Fruit fly (Drosophila melanogaster) whole organism, embryonic: Measurements from ENCODE around the gene pod1.

Experiments used
- Abd-B ChIP-seq: fragments of 200-800 bp; sonication (Bioruptor generic); optimal IDR thresholded peaks from 2 replicates; lab custom pipeline; 2018; ENCODE audit warnings: missing biosample characterization, mild to moderate bottlenecking, missing genetic modification characterization, moderate library complexity
- Antp ChIP-seq: fragments of 200-800 bp; sonication (Bioruptor generic); optimal IDR thresholded peaks from 3 replicates; lab custom pipeline; 2016; ENCODE audit warnings: missing biosample characterization, missing genetic modification characterization
- Atf-2 ChIP-seq: fragments of 200-800 bp; sonication (Bioruptor generic); optimal IDR thresholded peaks from 2 replicates; lab custom pipeline; 2016; ENCODE audit warnings: missing biosample characterization, missing genetic modification characterization
- Blimp-1 ChIP-seq: fragments of 200-800 bp; sonication (Bioruptor generic); optimal IDR thresholded peaks from 3 replicates; lab custom pipeline; 2018; ENCODE audit warnings: missing biosample characterization, missing genetic modification characterization, mild to moderate bottlenecking, moderate library complexity, missing genetic modification reagents
- CG1024 ChIP-seq: fragments of 200-800 bp; sonication (Bioruptor generic); IDR thresholded peaks from 2 replicates; pipeline ENCODE4 v1.3.6; 2022; ENCODE audit warnings: missing biosample characterization, missing genetic modification characterization
- CG10321 ChIP-seq: fragments of 200-800 bp; sonication (Bioruptor generic); IDR thresholded peaks from 2 replicates; pipeline ENCODE4 v1.3.6; 2022; ENCODE audit warnings: missing biosample characterization, missing genetic modification characterization
- CG10366 ChIP-seq: fragments of 200-800 bp; sonication (Bioruptor generic); IDR thresholded peaks from 2 replicates; pipeline ENCODE4 v1.3.6; 2022; ENCODE audit warnings: missing biosample characterization, missing genetic modification characterization
- CG12219 ChIP-seq: fragments of 200-800 bp; sonication (Bioruptor generic); optimal IDR thresholded peaks from 3 replicates; lab custom pipeline; 2018; ENCODE audit warnings: missing biosample characterization, mild to moderate bottlenecking, missing genetic modification characterization
- CG12659 ChIP-seq: fragments of 200-800 bp; sonication (Bioruptor generic); optimal IDR thresholded peaks from 3 replicates; lab custom pipeline; 2017; ENCODE audit warnings: mild to moderate bottlenecking, missing biosample characterization, missing genetic modification reagents, missing genetic modification characterization
- CG12769 ChIP-seq: fragments of 200-800 bp; sonication (Bioruptor generic); optimal IDR thresholded peaks from 2 replicates; lab custom pipeline; 2019; ENCODE audit warnings: missing biosample characterization, mild to moderate bottlenecking, missing genetic modification characterization, moderate library complexity
- CG14014 ChIP-seq: fragments of 200-800 bp; sonication (Bioruptor generic); IDR thresholded peaks from 2 replicates; pipeline ENCODE4 v1.3.6; 2022; ENCODE audit warnings: missing biosample characterization, missing genetic modification characterization
- CG14860 ChIP-seq: fragments of 200-800 bp; sonication (Bioruptor generic); IDR thresholded peaks from 3 replicates; pipeline ENCODE4 v1.3.6; 2022; ENCODE audit warnings: missing biosample characterization, missing genetic modification characterization; ENCODE audit not compliant: partially characterized antibody
- CG15073 ChIP-seq: fragments of 200-800 bp; sonication (Bioruptor generic); optimal IDR thresholded peaks from 2 replicates; lab custom pipeline; 2016; ENCODE audit warnings: missing biosample characterization, missing genetic modification characterization
- CG17912 ChIP-seq: fragments of 200-800 bp; sonication (Bioruptor generic); optimal IDR thresholded peaks from 2 replicates; lab custom pipeline; 2018; ENCODE audit warnings: missing biosample characterization, mild to moderate bottlenecking, missing genetic modification characterization
- CG18599 ChIP-seq: fragments of 200-800 bp; sonication (Bioruptor generic); optimal IDR thresholded peaks from 3 replicates; lab custom pipeline; 2017; ENCODE audit warnings: missing biosample characterization, missing genetic modification characterization, mild to moderate bottlenecking, moderate library complexity, missing genetic modification reagents
- CG3838 ChIP-seq: fragments of 200-800 bp; sonication (Bioruptor generic); optimal IDR thresholded peaks from 3 replicates; lab custom pipeline; 2016; ENCODE audit warnings: missing biosample characterization, missing genetic modification characterization
- CG6654 ChIP-seq: fragments of 200-800 bp; sonication (Bioruptor generic); optimal IDR thresholded peaks from 2 replicates; lab custom pipeline; 2017; ENCODE audit warnings: missing biosample characterization, mild to moderate bottlenecking, missing genetic modification characterization
- CG7786 ChIP-seq: fragments of 200-800 bp; sonication (Bioruptor generic); optimal IDR thresholded peaks from 2 replicates; lab custom pipeline; 2016; ENCODE audit warnings: missing biosample characterization, missing genetic modification characterization
- CG8290 ChIP-seq, 3 experiments: fragments of 200-800 bp; sonication (Bioruptor generic); optimal IDR thresholded peaks; 2 replicates each; lab custom pipeline; 2016 to 2019; ENCODE audit warnings: missing biosample characterization in 3 of 3, missing genetic modification characterization in 3 of 3, mild to moderate bottlenecking in 2 of 3, moderate library complexity in 1 of 3
- CTCF ChIP-seq: fragments of 200-800 bp; sonication (Bioruptor generic); optimal IDR thresholded peaks from 2 replicates; lab custom pipeline; 2017; ENCODE audit warnings: missing biosample characterization, mild to moderate bottlenecking, missing genetic modification characterization, moderate library complexity
- Deaf1 ChIP-seq: fragments of 200-800 bp; optimal IDR thresholded peaks from 3 replicates; lab custom pipeline; 2019; ENCODE audit warnings: missing biosample characterization, mild to moderate bottlenecking, missing genetic modification characterization, moderate library complexity
- Dek ChIP-seq: fragments of 200-800 bp; sonication (Bioruptor generic); optimal IDR thresholded peaks from 3 replicates; lab custom pipeline; 2019; ENCODE audit warnings: missing biosample characterization, mild to moderate bottlenecking, missing genetic modification characterization, moderate library complexity
- Fer2 ChIP-seq: fragments of 200-800 bp; sonication (Bioruptor generic); optimal IDR thresholded peaks from 2 replicates; lab custom pipeline; 2018; ENCODE audit warnings: missing biosample characterization, mild to moderate bottlenecking, missing genetic modification characterization, moderate library complexity
- HLH4C ChIP-seq: fragments of 200-800 bp; sonication (Bioruptor generic); IDR thresholded peaks from 3 replicates; pipeline ENCODE4 v1.3.6; 2022; ENCODE audit warnings: missing biosample characterization, missing genetic modification characterization; ENCODE audit not compliant: partially characterized antibody
- Hand ChIP-seq: fragments of 200-800 bp; sonication (Bioruptor generic); optimal IDR thresholded peaks from 2 replicates; lab custom pipeline; 2017; ENCODE audit warnings: mild to moderate bottlenecking, missing biosample characterization, missing genetic modification reagents, missing genetic modification characterization
- Meics ChIP-seq: fragments of 200-800 bp; sonication (Bioruptor generic); optimal IDR thresholded peaks from 2 replicates; lab custom pipeline; 2017; ENCODE audit warnings: missing biosample characterization, mild to moderate bottlenecking, missing genetic modification characterization
- Poxn ChIP-seq: fragments of 200-800 bp; sonication (Bioruptor generic); IDR thresholded peaks from 2 replicates; pipeline ENCODE4 v1.3.6; 2022; ENCODE audit warnings: missing biosample characterization, missing genetic modification characterization
- Side ChIP-seq: fragments of 200-800 bp; sonication (Bioruptor generic); optimal IDR thresholded peaks from 2 replicates; lab custom pipeline; 2016; ENCODE audit warnings: missing biosample characterization, missing genetic modification characterization
- Sin3A ChIP-seq: fragments of >200 bp; optimal IDR thresholded peaks from 2 replicates; lab custom pipeline; 2018
- Spps ChIP-seq: fragments of 200-800 bp; sonication (Bioruptor generic); optimal IDR thresholded peaks from 2 replicates; lab custom pipeline; 2018; ENCODE audit warnings: missing biosample characterization, mild to moderate bottlenecking, missing genetic modification characterization
- Xbp1 ChIP-seq: fragments of 200-800 bp; sonication (Bioruptor generic); optimal IDR thresholded peaks from 3 replicates; lab custom pipeline; 2016; ENCODE audit warnings: missing biosample characterization, mild to moderate bottlenecking, missing genetic modification characterization
- ap ChIP-seq: fragments of 200-800 bp; sonication (Bioruptor generic); IDR thresholded peaks from 2 replicates; pipeline ENCODE4 v1.3.6; 2022; ENCODE audit warnings: missing biosample characterization, missing genetic modification characterization
- btn ChIP-seq: fragments of 200-800 bp; sonication (Bioruptor generic); optimal IDR thresholded peaks from 2 replicates; lab custom pipeline; 2016; ENCODE audit warnings: missing biosample characterization, missing genetic modification characterization
- caup ChIP-seq: fragments of 200-800 bp; sonication (Bioruptor generic); optimal IDR thresholded peaks from 3 replicates; lab custom pipeline; 2017; ENCODE audit warnings: missing biosample characterization, mild to moderate bottlenecking, missing genetic modification characterization, moderate library complexity; ENCODE audit not compliant: severe bottlenecking
- chinmo ChIP-seq: fragments of 200-800 bp; sonication (Bioruptor generic); IDR thresholded peaks from 4 replicates; pipeline ENCODE4 v1.3.6; 2022; ENCODE audit warnings: missing biosample characterization, missing genetic modification characterization; ENCODE audit not compliant: partially characterized antibody
- chn ChIP-seq: fragments of 200-800 bp; sonication (Bioruptor generic); optimal IDR thresholded peaks from 2 replicates; lab custom pipeline; 2016; ENCODE audit warnings: missing biosample characterization, missing genetic modification characterization
- crc ChIP-seq: fragments of 200-800 bp; sonication (Bioruptor generic); optimal IDR thresholded peaks from 2 replicates; lab custom pipeline; 2016; ENCODE audit warnings: missing biosample characterization, missing genetic modification characterization
- da ChIP-seq: fragments of 200-800 bp; sonication (Bioruptor generic); optimal IDR thresholded peaks from 2 replicates; lab custom pipeline; 2016; ENCODE audit warnings: missing biosample characterization, missing genetic modification characterization
- dan ChIP-seq: fragments of 200-800 bp; sonication (Bioruptor generic); IDR thresholded peaks from 2 replicates; pipeline ENCODE4 v1.3.6; 2022; ENCODE audit warnings: missing biosample characterization, missing genetic modification characterization
- dm ChIP-seq: fragments of 200-800 bp; sonication (Bioruptor generic); optimal IDR thresholded peaks from 3 replicates; lab custom pipeline; 2016; ENCODE audit warnings: missing biosample characterization, missing genetic modification characterization
- dpn ChIP-seq, 2 experiments: fragments of 200-800 bp; sonication (Bioruptor generic); optimal IDR thresholded peaks; 3 replicates each; lab custom pipeline; 2016; ENCODE audit warnings: missing biosample characterization in 2 of 2, missing genetic modification characterization in 2 of 2
- ewg ChIP-seq: fragments of 200-800 bp; sonication (Bioruptor generic); optimal IDR thresholded peaks from 3 replicates; lab custom pipeline; 2017; ENCODE audit warnings: mild to moderate bottlenecking, missing biosample characterization, missing genetic modification reagents, missing genetic modification characterization
- fd64A ChIP-seq: fragments of 200-800 bp; sonication (Bioruptor generic); optimal IDR thresholded peaks from 3 replicates; lab custom pipeline; 2018; ENCODE audit warnings: missing biosample characterization, mild to moderate bottlenecking, missing genetic modification characterization
- fu2 ChIP-seq: fragments of 200-800 bp; sonication (Bioruptor generic); optimal IDR thresholded peaks from 2 replicates; lab custom pipeline; 2016; ENCODE audit warnings: missing biosample characterization, missing genetic modification characterization
- gsb ChIP-seq: fragments of 200-800 bp; sonication (Bioruptor generic); IDR thresholded peaks from 2 replicates; pipeline ENCODE4 v1.3.6; 2022; ENCODE audit warnings: missing biosample characterization, missing genetic modification characterization
- knrl ChIP-seq: fragments of 200-800 bp; sonication (Bioruptor generic); IDR thresholded peaks from 3 replicates; pipeline ENCODE4 v1.3.6; 2022; ENCODE audit warnings: missing biosample characterization, missing genetic modification characterization; ENCODE audit not compliant: partially characterized antibody
- tll ChIP-seq, 2 experiments: fragments of 200-800 bp in 1 of 2; fragments of >200 bp in 1 of 2; sonication (Bioruptor generic) in 1 of 2; optimal IDR thresholded peaks; 2 replicates each; lab custom pipeline; 2017 to 2019; ENCODE audit warnings: missing biosample characterization in 2 of 2, missing genetic modification characterization in 2 of 2, mild to moderate bottlenecking in 1 of 2, moderate library complexity in 1 of 2
- toy ChIP-seq: fragments of 200-800 bp; sonication (Bioruptor generic); IDR thresholded peaks from 2 replicates; pipeline ENCODE4 v1.3.6; 2022; ENCODE audit warnings: missing biosample characterization, missing genetic modification characterization
- z ChIP-seq: fragments of 200-800 bp; sonication (Bioruptor generic); IDR thresholded peaks from 3 replicates; pipeline ENCODE4 v1.3.6; 2022; ENCODE audit warnings: missing biosample characterization, missing genetic modification characterization
- zf30C ChIP-seq: fragments of 200-800 bp; sonication (Bioruptor generic); optimal IDR thresholded peaks from 3 replicates; lab custom pipeline; 2018; ENCODE audit warnings: missing biosample characterization, mild to moderate bottlenecking, missing genetic modification characterization

Gene pod1

DNA sequence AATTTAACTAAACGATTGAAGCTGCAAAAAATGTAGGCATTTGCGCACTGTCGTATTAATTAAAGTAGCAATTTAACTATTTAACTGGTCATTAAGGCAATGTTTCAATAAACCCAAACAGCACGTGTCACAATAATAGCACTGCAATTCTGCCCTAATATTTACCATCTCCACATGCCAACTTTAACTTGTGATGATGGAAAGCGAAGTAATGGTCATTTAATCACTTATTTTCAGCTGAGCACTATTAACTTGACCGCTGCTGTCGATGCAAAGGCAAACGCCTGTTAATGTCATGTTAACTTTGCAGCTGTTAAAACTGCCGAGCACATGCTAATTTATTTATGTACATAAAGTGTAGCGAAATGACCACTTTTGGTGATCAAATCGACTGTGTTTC is 9.3 kb upstream of the pod1 start (continued):
- peak; percentile 39 for TF ChIP-seq Fer2 (tag; lab: Kevin White, UChicago)
- TF ChIP-seq CG15073, result no peak
- TF ChIP-seq Blimp-1 (GFP tag; lab: Kevin White, UChicago), result peak; percentile 56
- peak; percentile 93 for TF ChIP-seq CG12769 (tag; lab: Kevin White, UChicago)
- peak; percentile 39 for TF ChIP-seq Deaf1 (tag; lab: Kevin White, UChicago)
- TF ChIP-seq CG10366, result peak; percentile 91
- peak; percentile 79 for TF ChIP-seq Atf-2 (GFP tag; lab: Kevin White, UChicago)
- peak; percentile 75 for TF ChIP-seq crc (GFP tag; lab: Kevin White, UChicago)
- peak; percentile 56 for TF ChIP-seq CG10321 (GFP tag; lab: Robert Waterston, UW)
- peak; percentile 26 for TF ChIP-seq CG3838 (GFP tag; lab: Kevin White, UChicago)
- no peak for TF ChIP-seq z (GFP tag; lab: Robert Waterston, UW)
- TF ChIP-seq CG8290 (GFP tag; optimal IDR thresholded peaks at IDR 0.05; lab: Kevin White, UChicago), result peak; percentile 9
- TF ChIP-seq CG8290 (tag; optimal IDR thresholded peaks at IDR 0.05; lab: Kevin White, UChicago), result peak in 1 of 2 experiments; percentile 98
- TF ChIP-seq Hand (GFP tag; lab: Kevin White, UChicago), result peak; percentile 56
- TF ChIP-seq Antp (GFP tag; lab: Kevin White, UChicago), result peak; percentile 76
- TF ChIP-seq CG14014, result peak; percentile 87
- peak; percentile 83 for TF ChIP-seq gsb
- peak; percentile 65 for TF ChIP-seq ewg (GFP tag; lab: Kevin White, UChicago)
- TF ChIP-seq Dek (tag; lab: Kevin White, UChicago), result peak; percentile 73
- peak; percentile 80 for TF ChIP-seq caup (GFP tag; lab: Kevin White, UChicago)
- TF ChIP-seq CG6654 (GFP tag; lab: Kevin White, UChicago), result peak; percentile 46
- peak; percentile 12 for TF ChIP-seq fd64A (GFP tag; lab: Kevin White, UChicago)
- TF ChIP-seq btn, result peak; percentile 51
- peak; percentile 65 for TF ChIP-seq Side (GFP tag; lab: Kevin White, UChicago)
- peak; percentile 29 for TF ChIP-seq CG17912
- TF ChIP-seq chn (GFP tag; lab: Kevin White, UChicago), result peak; percentile 79
- TF ChIP-seq Spps, result peak; percentile 37
- peak; percentile 35 for TF ChIP-seq CTCF (GFP tag; lab: Kevin White, UChicago)
- TF ChIP-seq Abd-B (GFP tag; lab: Kevin White, UChicago), result peak; percentile 81
- TF ChIP-seq CG1024 (GFP tag; lab: Robert Waterston, UW), result peak; percentile 75
- TF ChIP-seq Sin3A, result no peak
- no peak for TF ChIP-seq zf30C
- TF ChIP-seq Meics, result peak; percentile 85
- TF ChIP-seq knrl (GFP tag; lab: Robert Waterston, UW), result no peak
- peak; percentile 79 for TF ChIP-seq dm (GFP tag; lab: Kevin White, UChicago)
- TF ChIP-seq CG18599, result peak; percentile 78
- peak; percentile 80 for TF ChIP-seq fu2 (GFP tag; lab: Kevin White, UChicago)
- peak; percentile 84 to 90 for TF ChIP-seq dpn (GFP tag; optimal IDR thresholded peaks at IDR 0.05; lab: Kevin White, UChicago)
- TF ChIP-seq CG14860 (GFP tag; lab: Robert Waterston, UW), result no peak
- TF ChIP-seq Xbp1 (GFP tag; lab: Kevin White, UChicago), result peak; percentile 86
- peak; percentile 86 for TF ChIP-seq CG12659 (GFP tag; lab: Kevin White, UChicago)
- TF ChIP-seq Poxn (GFP tag; lab: Robert Waterston, UW), result no peak
- TF ChIP-seq CG12219 (GFP tag; lab: Kevin White, UChicago), result peak; percentile 87
- peak; percentile 86 for TF ChIP-seq ap (GFP tag; lab: Robert Waterston, UW)
- no peak for TF ChIP-seq HLH4C
- TF ChIP-seq CG7786, result peak; percentile 80
- no peak for TF ChIP-seq tll (GFP tag; optimal IDR thresholded peaks at IDR 0.05; lab: Kevin White, UChicago)
- peak; percentile 31 for TF ChIP-seq da
- TF ChIP-seq toy, result no peak
- TF ChIP-seq chinmo, result no peak
- 0 out of 2 replicates have a peak, but pooled peaks have one; percentile 30 for TF ChIP-seq dan (GFP tag; lab: Robert Waterston, UW)
